Fruit fly (Drosophila melanogaster) whole organism: Measurements from ENCODE around the gene Bap60.

ENCODE experiments used
- CG8478 ChIP-seq: fragments of >200 bp; optimal IDR thresholded peaks from 2 replicates; lab custom pipeline; 2018; ENCODE audit warnings: inconsistent platforms
- Dll ChIP-seq: fragments of >200 bp; optimal IDR thresholded peaks from 2 replicates; lab custom pipeline; 2017
- EcR ChIP-seq, 2 experiments: fragments of >200 bp; optimal IDR thresholded peaks; 2 replicates each; lab custom pipeline; 2017; ENCODE audit warnings: missing biosample characterization in 2 of 2, missing genetic modification characterization in 2 of 2, missing genetic modification reagents in 2 of 2
- pan ChIP-seq: fragments of >200 bp; optimal IDR thresholded peaks from 2 replicates; lab custom pipeline; 2017
- usp ChIP-seq: fragments of >200 bp; optimal IDR thresholded peaks from 2 replicates; lab custom pipeline; 2017; ENCODE audit warnings: missing biosample characterization, missing genetic modification characterization, mixed read lengths

dm6 chrX:13189032-13189431, 29.7 kb upstream of the Bap60 start, which contains the start of gene Lgr4:
- TF ChIP-seq EcR (GFP tag; optimal IDR thresholded peaks at IDR 0.05; lab: Kevin White, UChicago) (no peak), Dll (no peak), pan (lab: Kevin White, UChicago) (no peak), usp (GFP tag; lab: Kevin White, UChicago) (no peak), CG8478 (lab: Kevin White, UChicago) (no peak)
